Fruit fly (Drosophila melanogaster) whole organism, embryonic: ENCODE measurements around the gene gce.

Source experiments
- BEAF-32 ChIP-seq: fragments of 200-800 bp; sonication (Bioruptor generic); optimal IDR thresholded peaks from 3 replicates; lab custom pipeline; 2017; ENCODE audit warnings: missing biosample characterization, missing genetic modification characterization, mild to moderate bottlenecking, moderate library complexity, missing genetic modification reagents
- BtbVII ChIP-seq: fragments of 200-800 bp; sonication (Bioruptor generic); optimal IDR thresholded peaks from 3 replicates; lab custom pipeline; 2017; ENCODE audit warnings: missing biosample characterization, mild to moderate bottlenecking, missing genetic modification characterization
- CG10147 ChIP-seq: fragments of 200-800 bp; sonication (Bioruptor generic); optimal IDR thresholded peaks from 2 replicates; lab custom pipeline; 2019; ENCODE audit warnings: missing biosample characterization, mild to moderate bottlenecking, missing genetic modification characterization, moderate library complexity
- CG10267 ChIP-seq: fragments of 200-800 bp; sonication (Bioruptor generic); optimal IDR thresholded peaks from 2 replicates; lab custom pipeline; 2018; ENCODE audit warnings: missing biosample characterization, mild to moderate bottlenecking, missing genetic modification characterization, moderate library complexity
- CG10654 ChIP-seq: fragments of 200-800 bp; sonication (Bioruptor generic); optimal IDR thresholded peaks from 2 replicates; lab custom pipeline; 2016; ENCODE audit warnings: missing biosample characterization, missing genetic modification characterization
- CG13287 ChIP-seq: fragments of 200-800 bp; sonication (Bioruptor generic); IDR thresholded peaks from 2 replicates; pipeline ENCODE4 v1.3.6; 2022; ENCODE audit warnings: missing biosample characterization, missing genetic modification characterization; ENCODE audit not compliant: partially characterized antibody
- CG1602 ChIP-seq: fragments of 200-800 bp; sonication (Bioruptor generic); optimal IDR thresholded peaks from 3 replicates; lab custom pipeline; 2016; ENCODE audit warnings: missing biosample characterization, missing genetic modification characterization
- CG1603 ChIP-seq: fragments of 200-800 bp; sonication (Bioruptor generic); optimal IDR thresholded peaks from 2 replicates; lab custom pipeline; 2019; ENCODE audit warnings: missing biosample characterization, mild to moderate bottlenecking, missing genetic modification characterization, moderate library complexity
- CG17385 ChIP-seq: fragments of 200-800 bp; sonication (Bioruptor generic); optimal IDR thresholded peaks from 3 replicates; lab custom pipeline; 2018; ENCODE audit warnings: missing biosample characterization, mild to moderate bottlenecking, missing genetic modification characterization
- CG18476 ChIP-seq: fragments of 200-800 bp; sonication (Bioruptor generic); optimal IDR thresholded peaks from 2 replicates; lab custom pipeline; 2016; ENCODE audit warnings: missing biosample characterization, mild to moderate bottlenecking, missing genetic modification characterization
- CG2116 ChIP-seq: fragments of 200-800 bp; sonication (Bioruptor generic); optimal IDR thresholded peaks from 3 replicates; lab custom pipeline; 2018; ENCODE audit warnings: missing biosample characterization, mild to moderate bottlenecking, missing genetic modification characterization
- CG30020 ChIP-seq: fragments of 200-800 bp; optimal IDR thresholded peaks from 2 replicates; lab custom pipeline; 2019; ENCODE audit warnings: missing biosample characterization, mild to moderate bottlenecking, missing genetic modification characterization, moderate library complexity
- CG33557 ChIP-seq: fragments of 200-800 bp; sonication (Bioruptor generic); optimal IDR thresholded peaks from 2 replicates; lab custom pipeline; 2019; ENCODE audit warnings: missing biosample characterization, mild to moderate bottlenecking, missing genetic modification characterization, moderate library complexity
- CG5180 ChIP-seq: fragments of 200-800 bp; sonication (Bioruptor generic); optimal IDR thresholded peaks from 3 replicates; lab custom pipeline; 2017; ENCODE audit warnings: missing biosample characterization, missing genetic modification characterization, mild to moderate bottlenecking, moderate library complexity, missing genetic modification reagents
- CG6683 ChIP-seq: fragments of 200-800 bp; sonication (Bioruptor generic); optimal IDR thresholded peaks from 2 replicates; lab custom pipeline; 2017; ENCODE audit warnings: missing biosample characterization, mild to moderate bottlenecking, missing genetic modification characterization, missing genetic modification reagents
- CG8290 ChIP-seq, 3 experiments: fragments of 200-800 bp; sonication (Bioruptor generic); optimal IDR thresholded peaks; 2 replicates each; lab custom pipeline; 2016 to 2019; ENCODE audit warnings: missing biosample characterization in 3 of 3, missing genetic modification characterization in 3 of 3, mild to moderate bottlenecking in 2 of 3, moderate library complexity in 1 of 3
- CG8478 ChIP-seq: fragments of >200 bp; optimal IDR thresholded peaks from 2 replicates; lab custom pipeline; 2018
- CG9609 ChIP-seq: fragments of 200-800 bp; sonication (Bioruptor generic); optimal IDR thresholded peaks from 3 replicates; lab custom pipeline; 2016; ENCODE audit warnings: missing biosample characterization, missing genetic modification characterization
- CG9797 ChIP-seq: fragments of 200-800 bp; sonication (Bioruptor generic); optimal IDR thresholded peaks from 3 replicates; lab custom pipeline; 2018; ENCODE audit warnings: missing biosample characterization, mild to moderate bottlenecking, missing genetic modification characterization
- Dll ChIP-seq: fragments of 200-800 bp; sonication (Bioruptor generic); IDR thresholded peaks from 4 replicates; pipeline ENCODE4 v1.3.6; 2022; ENCODE audit warnings: missing biosample characterization, missing genetic modification characterization; ENCODE audit not compliant: partially characterized antibody
- Dp ChIP-seq: fragments of 200-800 bp; sonication (Bioruptor generic); optimal IDR thresholded peaks from 2 replicates; lab custom pipeline; 2018; ENCODE audit warnings: missing biosample characterization, mild to moderate bottlenecking, missing genetic modification characterization, moderate library complexity
- E2f2 ChIP-seq: fragments of 200-800 bp; sonication (Bioruptor generic); IDR thresholded peaks from 2 replicates; pipeline ENCODE4 v1.3.6; 2022; ENCODE audit warnings: missing biosample characterization, missing genetic modification characterization
- Ets97D ChIP-seq: fragments of 200-800 bp; sonication (Bioruptor generic); optimal IDR thresholded peaks from 3 replicates; lab custom pipeline; 2016; ENCODE audit warnings: missing biosample characterization, missing genetic modification characterization
- GATAe ChIP-seq: fragments of 200-800 bp; sonication (Bioruptor generic); conservative IDR thresholded peaks from 2 replicates; pipeline ENCODE4 v1.3.6; 2022; ENCODE audit warnings: missing biosample characterization, missing genetic modification characterization
- Hr51 ChIP-seq, 2 experiments: fragments of 200-800 bp; sonication (Bioruptor generic); optimal IDR thresholded peaks; 2 replicates in 1 of 2; 3 replicates in 1 of 2; lab custom pipeline; 2016 to 2018; ENCODE audit warnings: missing biosample characterization in 2 of 2, missing genetic modification characterization in 2 of 2, mild to moderate bottlenecking in 1 of 2, moderate library complexity in 1 of 2
- MBD-R2 ChIP-seq: fragments of 200-800 bp; sonication (Bioruptor generic); IDR thresholded peaks from 2 replicates; pipeline ENCODE4 v1.3.6; 2022; ENCODE audit warnings: missing biosample characterization, missing genetic modification characterization
- Scr ChIP-seq: fragments of 200-800 bp; sonication (Bioruptor generic); IDR thresholded peaks from 2 replicates; pipeline ENCODE4 v1.3.6; 2022; ENCODE audit warnings: missing biosample characterization, missing genetic modification characterization; ENCODE audit not compliant: partially characterized antibody
- YL-1 ChIP-seq: fragments of 200-800 bp; sonication (Bioruptor generic); optimal IDR thresholded peaks from 3 replicates; lab custom pipeline; 2017; ENCODE audit warnings: missing biosample characterization, mild to moderate bottlenecking, missing genetic modification characterization
- btn ChIP-seq: fragments of 200-800 bp; sonication (Bioruptor generic); optimal IDR thresholded peaks from 2 replicates; lab custom pipeline; 2016; ENCODE audit warnings: missing biosample characterization, missing genetic modification characterization
- chinmo ChIP-seq: fragments of 200-800 bp; sonication (Bioruptor generic); IDR thresholded peaks from 4 replicates; pipeline ENCODE4 v1.3.6; 2022; ENCODE audit warnings: missing biosample characterization, missing genetic modification characterization; ENCODE audit not compliant: partially characterized antibody
- chn ChIP-seq: fragments of 200-800 bp; sonication (Bioruptor generic); optimal IDR thresholded peaks from 2 replicates; lab custom pipeline; 2016; ENCODE audit warnings: missing biosample characterization, missing genetic modification characterization
- crp ChIP-seq, 2 experiments: fragments of 200-800 bp; sonication (Bioruptor generic); optimal IDR thresholded peaks; 2 replicates in 1 of 2; 3 replicates in 1 of 2; lab custom pipeline; 2017; ENCODE audit warnings: missing biosample characterization in 2 of 2, missing genetic modification characterization in 2 of 2, mild to moderate bottlenecking in 1 of 2, moderate library complexity in 1 of 2
- danr ChIP-seq: fragments of 200-800 bp; sonication (Bioruptor generic); IDR thresholded peaks from 2 replicates; pipeline ENCODE4 v1.3.6; 2022; ENCODE audit warnings: missing biosample characterization, missing genetic modification characterization
- gfzf ChIP-seq: fragments of 200-800 bp; sonication (Bioruptor generic); optimal IDR thresholded peaks from 2 replicates; lab custom pipeline; 2016; ENCODE audit warnings: missing biosample characterization, mild to moderate bottlenecking, missing genetic modification characterization, moderate library complexity
- grau ChIP-seq: fragments of 200-800 bp; optimal IDR thresholded peaks from 3 replicates; lab custom pipeline; 2019; ENCODE audit warnings: missing biosample characterization, mild to moderate bottlenecking, missing genetic modification characterization, moderate library complexity
- kah ChIP-seq: fragments of 200-800 bp; sonication (Bioruptor generic); optimal IDR thresholded peaks from 2 replicates; lab custom pipeline; 2018; ENCODE audit warnings: missing biosample characterization, mild to moderate bottlenecking, missing genetic modification characterization
- knrl ChIP-seq: fragments of 200-800 bp; sonication (Bioruptor generic); IDR thresholded peaks from 3 replicates; pipeline ENCODE4 v1.3.6; 2022; ENCODE audit warnings: missing biosample characterization, missing genetic modification characterization; ENCODE audit not compliant: partially characterized antibody
- phol ChIP-seq: fragments of 200-800 bp; sonication (Bioruptor generic); optimal IDR thresholded peaks from 3 replicates; lab custom pipeline; 2018; ENCODE audit warnings: missing biosample characterization, mild to moderate bottlenecking, missing genetic modification characterization, moderate library complexity
- pnt ChIP-seq: fragments of 200-800 bp; sonication (Bioruptor generic); optimal IDR thresholded peaks from 3 replicates; lab custom pipeline; 2016; ENCODE audit warnings: missing biosample characterization, missing genetic modification characterization
- pzg ChIP-seq: fragments of 200-800 bp; sonication (Bioruptor generic); optimal IDR thresholded peaks from 3 replicates; lab custom pipeline; 2018; ENCODE audit warnings: missing biosample characterization, mild to moderate bottlenecking, missing genetic modification characterization, moderate library complexity
- scrt ChIP-seq: fragments of 200-800 bp; sonication (Bioruptor generic); optimal IDR thresholded peaks from 2 replicates; lab custom pipeline; 2018; ENCODE audit warnings: missing biosample characterization, mild to moderate bottlenecking, missing genetic modification characterization, moderate library complexity
- so ChIP-seq: fragments of 200-800 bp; sonication (Bioruptor generic); IDR thresholded peaks from 3 replicates; pipeline ENCODE4 v1.3.6; 2022; ENCODE audit warnings: missing biosample characterization, missing genetic modification characterization
- stwl ChIP-seq: fragments of 200-800 bp; sonication (Bioruptor generic); optimal IDR thresholded peaks from 3 replicates; lab custom pipeline; 2018; ENCODE audit warnings: missing biosample characterization, mild to moderate bottlenecking, missing genetic modification characterization, moderate library complexity
- sug ChIP-seq: fragments of 200-800 bp; optimal IDR thresholded peaks from 2 replicates; lab custom pipeline; 2019; ENCODE audit warnings: missing biosample characterization, mild to moderate bottlenecking, missing genetic modification characterization, moderate library complexity
- tap ChIP-seq: fragments of 200-800 bp; optimal IDR thresholded peaks from 3 replicates; lab custom pipeline; 2019; ENCODE audit warnings: missing biosample characterization, mild to moderate bottlenecking, missing genetic modification characterization, moderate library complexity
- tx ChIP-seq: fragments of 200-800 bp; sonication (Bioruptor generic); optimal IDR thresholded peaks from 2 replicates; lab custom pipeline; 2016; ENCODE audit warnings: missing biosample characterization, missing genetic modification characterization
- unc-4 ChIP-seq: fragments of 200-800 bp; sonication (Bioruptor generic); IDR thresholded peaks from 2 replicates; pipeline ENCODE4 v1.3.6; 2022; ENCODE audit warnings: missing biosample characterization, missing genetic modification characterization; ENCODE audit not compliant: partially characterized antibody
- zfh2 ChIP-seq: fragments of 200-800 bp; sonication (Bioruptor generic); optimal IDR thresholded peaks from 2 replicates; lab custom pipeline; 2016; ENCODE audit warnings: missing biosample characterization, missing genetic modification characterization

gce gene

dm6 chrX:15328148-15328718, 30.7 kb downstream of the gce start, which contains the start of gene dah (continued):
- TF ChIP-seq GATAe (GFP tag; lab: Robert Waterston, UW) (no peak), CG33557 (GFP tag; lab: Kevin White, UChicago) (no peak), chinmo (GFP tag; lab: Robert Waterston, UW) (no peak), CG8290 (GFP tag; optimal IDR thresholded peaks at IDR 0.05; lab: Kevin White, UChicago) (no peak), CG8290 (tag; optimal IDR thresholded peaks at IDR 0.05; lab: Kevin White, UChicago) (no peak), Scr (GFP tag; lab: Robert Waterston, UW) (0 out of 2 replicates have a peak, but pooled peaks have one; percentile 18), btn (GFP tag; lab: Kevin White, UChicago) (no peak), gfzf (peak; percentile 31), CG10654 (GFP tag; lab: Kevin White, UChicago) (no peak), chn (GFP tag; lab: Kevin White, UChicago) (no peak), CG30020 (tag; lab: Kevin White, UChicago) (no peak), sug (no peak), BtbVII (GFP tag; lab: Kevin White, UChicago) (no peak), pzg (GFP tag; lab: Kevin White, UChicago) (peak; percentile 56), unc-4 (GFP tag; lab: Robert Waterston, UW) (peak; percentile 32; the same call in 1 of the 2 replicates), CG5180 (GFP tag; lab: Kevin White, UChicago) (no peak), knrl (no peak), CG1603 (tag; lab: Kevin White, UChicago) (peak; percentile 46), Dll (0 out of 4 replicates have a peak, but pooled peaks have one; percentile 29), tap (no peak), CG10147 (GFP tag; lab: Kevin White, UChicago) (no peak), Hr51 (GFP tag; optimal IDR thresholded peaks at IDR 0.05; lab: Kevin White, UChicago) (peak in 1 of 2 experiments; percentile 15), CG18476 (no peak), YL-1 (GFP tag; lab: Kevin White, UChicago) (peak; percentile 30), scrt (GFP tag; lab: Kevin White, UChicago) (peak; percentile 38), CG8478 (lab: Kevin White, UChicago) (no peak), so (GFP tag; lab: Robert Waterston, UW) (no peak), pnt (GFP tag; lab: Kevin White, UChicago) (no peak), BEAF-32 (GFP tag; lab: Kevin White, UChicago) (peak; percentile 53), kah (GFP tag; lab: Kevin White, UChicago) (peak; percentile 82), grau (tag; lab: Kevin White, UChicago) (no peak), CG9797 (GFP tag; lab: Kevin White, UChicago) (peak; percentile 23), Ets97D (peak; percentile 57), CG1602 (no peak), CG6683 (GFP tag; lab: Kevin White, UChicago) (no peak), CG9609 (GFP tag; lab: Kevin White, UChicago) (no peak), Dp (peak; percentile 84), CG13287 (peak; percentile 37; the same call in 1 of the 2 replicates), crp (GFP tag; optimal IDR thresholded peaks at IDR 0.05; lab: Kevin White, UChicago) (peak in 1 of 2 experiments; percentile 33), tx (GFP tag; lab: Kevin White, UChicago) (no peak), CG17385 (GFP tag; lab: Kevin White, UChicago) (peak; percentile 95), stwl (tag; lab: Kevin White, UChicago) (peak; percentile 39), E2f2 (peak; percentile 89), zfh2 (no peak), MBD-R2 (peak; percentile 53), danr (GFP tag; lab: Robert Waterston, UW) (no peak), phol (tag; lab: Kevin White, UChicago) (peak; percentile 30), CG2116 (peak; percentile 48), CG10267 (tag; lab: Kevin White, UChicago) (peak; percentile 10)
